Fruit fly (Drosophila melanogaster) whole organism, embryonic: ENCODE measurements around the gene CG15894.
A peak's percentile ranks its signal among the peaks of the same experiment; 100 is the strongest.

Source experiments
- Atf3 ChIP-seq: fragments of 200-800 bp; sonication (Bioruptor generic); optimal IDR thresholded peaks from 3 replicates; lab custom pipeline; 2016; ENCODE audit warnings: missing biosample characterization, missing genetic modification characterization
- Blimp-1 ChIP-seq: fragments of 200-800 bp; sonication (Bioruptor generic); optimal IDR thresholded peaks from 3 replicates; lab custom pipeline; 2018; ENCODE audit warnings: missing biosample characterization, missing genetic modification characterization, mild to moderate bottlenecking, moderate library complexity, missing genetic modification reagents
- CG10147 ChIP-seq: fragments of 200-800 bp; sonication (Bioruptor generic); optimal IDR thresholded peaks from 2 replicates; lab custom pipeline; 2019; ENCODE audit warnings: missing biosample characterization, mild to moderate bottlenecking, missing genetic modification characterization, moderate library complexity
- CG11085 ChIP-seq: fragments of 200-800 bp; sonication (Bioruptor generic); IDR thresholded peaks from 2 replicates; pipeline ENCODE4 v1.3.6; 2022; ENCODE audit warnings: missing biosample characterization, missing genetic modification characterization
- CG11560 ChIP-seq: fragments of 200-800 bp; sonication (Bioruptor generic); IDR thresholded peaks from 3 replicates; pipeline ENCODE4 v1.3.6; 2022; ENCODE audit warnings: missing biosample characterization, missing genetic modification characterization
- CG12236 ChIP-seq: fragments of 200-800 bp; sonication (Bioruptor generic); optimal IDR thresholded peaks from 2 replicates; lab custom pipeline; 2016; ENCODE audit warnings: missing biosample characterization, missing genetic modification characterization
- CG13123 ChIP-seq: fragments of 200-800 bp; sonication (Bioruptor generic); optimal IDR thresholded peaks from 2 replicates; lab custom pipeline; 2016; ENCODE audit warnings: missing biosample characterization, missing genetic modification characterization
- CG14710 ChIP-seq: fragments of 200-800 bp; sonication (Bioruptor generic); optimal IDR thresholded peaks from 3 replicates; lab custom pipeline; 2019; ENCODE audit warnings: missing biosample characterization, mild to moderate bottlenecking, missing genetic modification characterization, moderate library complexity
- CG16815 ChIP-seq: fragments of 200-800 bp; sonication (Bioruptor generic); optimal IDR thresholded peaks from 3 replicates; lab custom pipeline; 2017; ENCODE audit warnings: missing biosample characterization, mild to moderate bottlenecking, missing genetic modification characterization
- CG2889 ChIP-seq: fragments of 200-800 bp; sonication (Bioruptor generic); IDR thresholded peaks from 3 replicates; pipeline ENCODE4 v1.3.6; 2022; ENCODE audit warnings: missing biosample characterization, missing genetic modification characterization
- CG30020 ChIP-seq: fragments of 200-800 bp; optimal IDR thresholded peaks from 2 replicates; lab custom pipeline; 2019; ENCODE audit warnings: missing biosample characterization, mild to moderate bottlenecking, missing genetic modification characterization, moderate library complexity
- CG30431 ChIP-seq: fragments of 200-800 bp; sonication (Bioruptor generic); optimal IDR thresholded peaks from 2 replicates; lab custom pipeline; 2017; ENCODE audit warnings: missing biosample characterization, missing genetic modification characterization
- CG31441 ChIP-seq: fragments of 200-800 bp; sonication (Bioruptor generic); IDR thresholded peaks from 2 replicates; pipeline ENCODE4 v1.3.6; 2022; ENCODE audit warnings: missing biosample characterization, missing genetic modification characterization
- CG32772 ChIP-seq: fragments of 200-800 bp; sonication (Bioruptor generic); IDR thresholded peaks from 2 replicates; pipeline ENCODE4 v1.3.6; 2022; ENCODE audit warnings: missing biosample characterization, missing genetic modification characterization
- CG34422 ChIP-seq: fragments of 200-800 bp; sonication (Bioruptor generic); IDR thresholded peaks from 3 replicates; pipeline ENCODE4 v1.3.6; 2022; ENCODE audit warnings: missing biosample characterization, missing genetic modification characterization
- CG7928 ChIP-seq: fragments of 200-800 bp; sonication (Bioruptor generic); optimal IDR thresholded peaks from 2 replicates; lab custom pipeline; 2017; ENCODE audit warnings: missing biosample characterization, mild to moderate bottlenecking, missing genetic modification characterization
- CG9876 ChIP-seq: fragments of 200-800 bp; sonication (Bioruptor generic); optimal IDR thresholded peaks from 2 replicates; lab custom pipeline; 2016; ENCODE audit warnings: missing biosample characterization, missing genetic modification characterization
- Dad ChIP-seq: fragments of 200-800 bp; sonication (Bioruptor generic); optimal IDR thresholded peaks from 3 replicates; lab custom pipeline; 2016; ENCODE audit warnings: missing biosample characterization, missing genetic modification characterization
- Drgx ChIP-seq: fragments of 200-800 bp; sonication (Bioruptor generic); IDR thresholded peaks from 2 replicates; pipeline ENCODE4 v1.3.6; 2022; ENCODE audit warnings: missing biosample characterization, missing genetic modification characterization
- Ets65A ChIP-seq: fragments of 200-800 bp; sonication (Bioruptor generic); peaks from one replicate; lab custom pipeline; 2016; ENCODE audit warnings: missing biosample characterization, missing genetic modification characterization
- HLHmδ ChIP-seq: fragments of 200-800 bp; sonication (Bioruptor generic); optimal IDR thresholded peaks from 2 replicates; lab custom pipeline; 2018; ENCODE audit warnings: missing biosample characterization, mild to moderate bottlenecking, missing genetic modification characterization, moderate library complexity
- Kr ChIP-seq: fragments of 200-800 bp; sonication (Bioruptor generic); optimal IDR thresholded peaks from 2 replicates; lab custom pipeline; 2017; ENCODE audit warnings: missing biosample characterization, mild to moderate bottlenecking, missing genetic modification characterization
- MESR4 ChIP-seq: fragments of 200-800 bp; sonication (Bioruptor generic); optimal IDR thresholded peaks from 2 replicates; lab custom pipeline; 2018; ENCODE audit warnings: missing biosample characterization, mild to moderate bottlenecking, missing genetic modification characterization, moderate library complexity
- NC2β ChIP-seq: fragments of 200-800 bp; sonication (Bioruptor generic); optimal IDR thresholded peaks from 2 replicates; lab custom pipeline; 2016; ENCODE audit warnings: missing biosample characterization, missing genetic modification characterization
- Rx ChIP-seq: fragments of 200-800 bp; sonication (Bioruptor generic); IDR thresholded peaks from 2 replicates; pipeline ENCODE4 v1.3.6; 2022; ENCODE audit warnings: missing biosample characterization, missing genetic modification characterization
- Side ChIP-seq: fragments of 200-800 bp; sonication (Bioruptor generic); optimal IDR thresholded peaks from 2 replicates; lab custom pipeline; 2016; ENCODE audit warnings: missing biosample characterization, missing genetic modification characterization
- Xrp1 ChIP-seq: fragments of 200-800 bp; sonication (Bioruptor generic); IDR thresholded peaks from 2 replicates; pipeline ENCODE4 v1.3.6; 2022; ENCODE audit warnings: missing biosample characterization, missing genetic modification characterization
- YL-1 ChIP-seq: fragments of 200-800 bp; sonication (Bioruptor generic); optimal IDR thresholded peaks from 3 replicates; lab custom pipeline; 2017; ENCODE audit warnings: missing biosample characterization, mild to moderate bottlenecking, missing genetic modification characterization
- aop ChIP-seq: fragments of 200-800 bp; sonication (Bioruptor generic); IDR thresholded peaks from 2 replicates; pipeline ENCODE4 v1.3.6; 2022; ENCODE audit warnings: missing biosample characterization, missing genetic modification characterization
- ase ChIP-seq: fragments of 200-800 bp; sonication (Bioruptor generic); IDR thresholded peaks from 3 replicates; pipeline ENCODE4 v1.3.6; 2022; ENCODE audit warnings: missing biosample characterization, missing genetic modification characterization
- caup ChIP-seq: fragments of 200-800 bp; sonication (Bioruptor generic); optimal IDR thresholded peaks from 3 replicates; lab custom pipeline; 2017; ENCODE audit warnings: missing biosample characterization, mild to moderate bottlenecking, missing genetic modification characterization, moderate library complexity; ENCODE audit not compliant: severe bottlenecking
- danr ChIP-seq: fragments of 200-800 bp; sonication (Bioruptor generic); IDR thresholded peaks from 2 replicates; pipeline ENCODE4 v1.3.6; 2022; ENCODE audit warnings: missing biosample characterization, missing genetic modification characterization
- fd64A ChIP-seq: fragments of 200-800 bp; sonication (Bioruptor generic); optimal IDR thresholded peaks from 3 replicates; lab custom pipeline; 2018; ENCODE audit warnings: missing biosample characterization, mild to moderate bottlenecking, missing genetic modification characterization
- fd96Cb ChIP-seq: fragments of 200-800 bp; sonication (Bioruptor generic); optimal IDR thresholded peaks from 2 replicates; lab custom pipeline; 2018; ENCODE audit warnings: missing biosample characterization, mild to moderate bottlenecking, missing genetic modification characterization, moderate library complexity
- ftz-f1 ChIP-seq: fragments of 200-800 bp; sonication (Bioruptor generic); optimal IDR thresholded peaks from 2 replicates; lab custom pipeline; 2016; ENCODE audit warnings: missing biosample characterization, missing genetic modification characterization
- gcm2 ChIP-seq: fragments of 200-800 bp; sonication (Bioruptor generic); optimal IDR thresholded peaks from 2 replicates; lab custom pipeline; 2016; ENCODE audit warnings: missing biosample characterization, missing genetic modification characterization
- hb ChIP-seq: fragments of 200-800 bp; sonication (Bioruptor generic); IDR thresholded peaks from 3 replicates; pipeline ENCODE4 v1.3.6; 2022; ENCODE audit warnings: missing biosample characterization, missing genetic modification characterization; ENCODE audit not compliant: partially characterized antibody
- ind ChIP-seq: fragments of 200-800 bp; sonication (Bioruptor generic); optimal IDR thresholded peaks from 3 replicates; lab custom pipeline; 2016; ENCODE audit warnings: missing biosample characterization, missing genetic modification characterization
- kay ChIP-seq: fragments of 200-800 bp; sonication (Bioruptor generic); optimal IDR thresholded peaks from 2 replicates; lab custom pipeline; 2016; ENCODE audit warnings: missing biosample characterization, missing genetic modification characterization
- lov ChIP-seq, 2 experiments: fragments of 200-800 bp in 1 of 2; fragments of >200 bp in 1 of 2; sonication (Bioruptor generic) in 1 of 2; IDR thresholded peaks in 1 of 2; optimal IDR thresholded peaks in 1 of 2; 2 replicates in 1 of 2; 3 replicates in 1 of 2; pipeline versions ENCODE4 v1.3.6 to Lab custom; 2017 to 2022; ENCODE audit warnings: missing biosample characterization in 1 of 2, missing genetic modification characterization in 1 of 2
- nom ChIP-seq: fragments of 200-800 bp; sonication (Bioruptor generic); optimal IDR thresholded peaks from 2 replicates; lab custom pipeline; 2017; ENCODE audit warnings: missing biosample characterization, missing genetic modification characterization, mild to moderate bottlenecking, moderate library complexity, missing genetic modification reagents
- pita ChIP-seq: fragments of 200-800 bp; sonication (Bioruptor generic); optimal IDR thresholded peaks from 2 replicates; lab custom pipeline; 2017; ENCODE audit warnings: missing biosample characterization, mild to moderate bottlenecking, missing genetic modification characterization
- repo ChIP-seq: fragments of 200-800 bp; sonication (Bioruptor generic); optimal IDR thresholded peaks from 2 replicates; lab custom pipeline; 2016; ENCODE audit warnings: missing biosample characterization, missing genetic modification characterization
- sens-2 ChIP-seq: fragments of 200-800 bp; sonication (Bioruptor generic); IDR thresholded peaks from 2 replicates; pipeline ENCODE4 v1.3.6; 2022; ENCODE audit warnings: missing biosample characterization, missing genetic modification characterization
- sqz ChIP-seq: fragments of 200-800 bp; sonication (Bioruptor generic); optimal IDR thresholded peaks from 3 replicates; lab custom pipeline; 2018; ENCODE audit warnings: missing biosample characterization, mild to moderate bottlenecking, missing genetic modification characterization
- ssp ChIP-seq: fragments of 200-800 bp; sonication (Bioruptor generic); IDR thresholded peaks from 2 replicates; pipeline ENCODE4 v1.3.6; 2022; ENCODE audit warnings: missing biosample characterization, missing genetic modification characterization
- tio ChIP-seq: fragments of 200-800 bp; sonication (Bioruptor generic); optimal IDR thresholded peaks from 2 replicates; lab custom pipeline; 2017; ENCODE audit warnings: missing biosample characterization, missing genetic modification characterization, inconsistent platforms
- trem ChIP-seq: fragments of 200-800 bp; optimal IDR thresholded peaks from 3 replicates; lab custom pipeline; 2019; ENCODE audit warnings: missing biosample characterization, mild to moderate bottlenecking, missing genetic modification characterization, moderate library complexity
- trh ChIP-seq: fragments of 200-800 bp; sonication (Bioruptor generic); optimal IDR thresholded peaks from 2 replicates; lab custom pipeline; 2016; ENCODE audit warnings: missing biosample characterization, missing genetic modification characterization
- ttk ChIP-seq: fragments of 200-800 bp; sonication (Bioruptor generic); IDR thresholded peaks from 2 replicates; pipeline ENCODE4 v2.1.2; 2022; ENCODE audit warnings: missing biosample characterization, missing genetic modification characterization

The CG15894 gene

DNA sequence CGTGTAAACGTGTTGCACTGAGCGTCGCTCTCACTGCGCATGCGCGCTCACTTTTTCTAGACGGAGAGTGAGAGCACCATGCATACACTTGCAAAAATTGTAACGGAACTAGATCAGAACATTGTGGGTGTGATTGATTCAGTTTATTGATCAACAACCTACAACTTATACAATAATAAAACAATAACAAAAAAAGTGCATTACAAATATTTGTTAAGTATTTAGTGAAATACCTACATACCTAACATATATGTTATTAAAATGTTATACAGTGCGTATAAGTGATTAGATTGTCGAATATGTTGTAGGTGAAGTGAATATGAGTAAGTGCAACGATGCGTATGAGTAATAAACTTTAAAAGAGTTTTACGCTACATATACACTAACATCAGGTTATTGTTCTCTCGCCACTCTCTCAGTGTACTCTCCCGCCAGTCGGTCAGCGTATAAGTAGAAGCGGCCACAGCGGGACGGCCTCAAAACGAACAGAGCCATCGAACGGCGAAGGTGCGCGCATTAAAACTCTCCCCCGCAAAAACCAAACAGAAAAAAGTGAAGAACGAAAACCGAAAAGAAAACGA, 21.4 kb downstream of the CG15894 start, which contains the start of gene CG42240 (continued):
- TF ChIP-seq fd64A: peak; percentile 73
- peak; percentile 78 for TF ChIP-seq CG32772 (GFP tag; lab: Robert Waterston, UW)
- TF ChIP-seq CG7928 (GFP tag; lab: Kevin White, UChicago): peak; percentile 16
- peak; percentile 21 for TF ChIP-seq MESR4
- TF ChIP-seq ind: peak; percentile 89
- peak; percentile 83 for TF ChIP-seq nom (GFP tag; lab: Kevin White, UChicago)
- peak; percentile 71 for TF ChIP-seq danr (GFP tag; lab: Robert Waterston, UW)
- TF ChIP-seq YL-1: peak; percentile 82
- TF ChIP-seq CG34422 (GFP tag; lab: Robert Waterston, UW): peak; percentile 66; the same call in 2 of the 3 replicates
- TF ChIP-seq ase (GFP tag; lab: Robert Waterston, UW): peak; percentile 58; the same call in 1 of the 3 replicates
- TF ChIP-seq sens-2 (GFP tag; lab: Robert Waterston, UW): no peak
- peak; percentile 63 for TF ChIP-seq Side (GFP tag; lab: Kevin White, UChicago)
- TF ChIP-seq trem (tag; lab: Kevin White, UChicago): peak; percentile 71
- TF ChIP-seq kay: peak; percentile 86
- peak; percentile 63 for TF ChIP-seq ssp (GFP tag; lab: Robert Waterston, UW)
- peak; percentile 88 for TF ChIP-seq Blimp-1 (GFP tag; lab: Kevin White, UChicago)
- TF ChIP-seq HLHmδ (GFP tag; lab: Kevin White, UChicago): no peak
- peak; percentile 52; the same call in 1 of the 2 replicates for TF ChIP-seq Rx (GFP tag; lab: Robert Waterston, UW)
- no peak for TF ChIP-seq pita
- no peak for TF ChIP-seq lov (optimal IDR thresholded peaks at IDR 0.05; lab: Kevin White, UChicago)
- no peak for TF ChIP-seq lov (GFP tag; IDR thresholded peaks at IDR 0.05; lab: Robert Waterston, UW)
- 0 out of 2 replicates have a peak, but pooled peaks have one; percentile 40 for TF ChIP-seq CG11085 (GFP tag; lab: Robert Waterston, UW)
- TF ChIP-seq CG9876 (GFP tag; lab: Kevin White, UChicago): peak; percentile 13
- peak; percentile 92 for TF ChIP-seq fd96Cb
- peak; percentile 61 for TF ChIP-seq trh (GFP tag; lab: Kevin White, UChicago)
- peak; percentile 71 for TF ChIP-seq CG30020 (tag; lab: Kevin White, UChicago)
- peak; percentile 65 for TF ChIP-seq Dad
- peak; percentile 45 for TF ChIP-seq gcm2 (GFP tag; lab: Kevin White, UChicago)
- peak; percentile 55 for TF ChIP-seq CG13123 (GFP tag; lab: Kevin White, UChicago)
- TF ChIP-seq Drgx: peak; percentile 89
- peak; percentile 83 for TF ChIP-seq Xrp1 (GFP tag; lab: Robert Waterston, UW)
- peak; percentile 74 for TF ChIP-seq CG12236 (GFP tag; lab: Kevin White, UChicago)
- peak; percentile 77 for TF ChIP-seq ttk (GFP tag; lab: Robert Waterston, UW)
- peak; percentile 67 for TF ChIP-seq Atf3 (GFP tag; lab: Kevin White, UChicago)
- no peak for TF ChIP-seq aop (GFP tag; lab: Robert Waterston, UW)
- TF ChIP-seq CG30431 (GFP tag; lab: Kevin White, UChicago): peak; percentile 82
- TF ChIP-seq hb (GFP tag; lab: Robert Waterston, UW): no peak
- peak; percentile 60; the same call in 1 of the 3 replicates for TF ChIP-seq CG2889 (GFP tag; lab: Robert Waterston, UW)
- peak; percentile 92 for TF ChIP-seq Ets65A (GFP tag; lab: Kevin White, UChicago)
- peak; percentile 71 for TF ChIP-seq NC2β (GFP tag; lab: Kevin White, UChicago)
- peak; percentile 60; the same call in 2 of the 3 replicates for TF ChIP-seq CG11560 (tag; lab: Robert Waterston, UW)
- TF ChIP-seq sqz (GFP tag; lab: Kevin White, UChicago): peak; percentile 87
- TF ChIP-seq Kr (GFP tag; lab: Kevin White, UChicago): no peak
- TF ChIP-seq repo (GFP tag; lab: Kevin White, UChicago): peak; percentile 55
- TF ChIP-seq caup: peak; percentile 85
- peak; percentile 70 for TF ChIP-seq CG16815 (GFP tag; lab: Kevin White, UChicago)
- TF ChIP-seq ftz-f1 (GFP tag; lab: Kevin White, UChicago): peak; percentile 11
- TF ChIP-seq CG31441 (GFP tag; lab: Robert Waterston, UW): peak; percentile 96
- TF ChIP-seq CG10147: peak; percentile 92
- peak; percentile 92 for TF ChIP-seq CG14710 (tag; lab: Kevin White, UChicago)
- peak; percentile 92 for TF ChIP-seq tio (GFP tag; lab: Kevin White, UChicago)
